Worm (Caenorhabditis elegans) whole organism, L4/young adult: ENCODE data around the gene snb-6.

Experiments
- W03F9.2 ChIP-seq: fragments of 150-350 bp; optimal IDR thresholded peaks from 2 replicates; lab custom pipeline; 2014; ENCODE audit warnings: missing biosample characterization, missing genetic modification characterization
- dao-5 ChIP-seq: sonication (generic microtip); optimal IDR thresholded peaks from 2 replicates; lab custom pipeline; 2016; ENCODE audit warnings: missing genotype, missing genetic modification characterization, moderate library complexity, missing compliant biosample characterization
- him-1 ChIP-seq: sonication (generic microtip); optimal IDR thresholded peaks from 2 replicates; lab custom pipeline; 2016; ENCODE audit warnings: missing genotype, missing genetic modification reagents, missing genetic modification characterization, missing compliant biosample characterization

- TF ChIP-seq him-1 (tag; lab: Kevin White, UChicago) (no peak), W03F9.2 (tag; lab: Kevin White, UChicago) (no peak), dao-5 (tag; lab: Kevin White, UChicago) (no peak)
These were observed 13.6 kb downstream of the snb-6 start for ce11 chrII:8845932-8846331.
